Worm (Caenorhabditis elegans) whole organism, L2 larva: ENCODE measurements around the gene ZK666.12.

ENCODE experiments used
- C34F6.9 ChIP-seq: fragments of 150-350 bp; optimal IDR thresholded peaks from 2 replicates; lab custom pipeline; 2014; ENCODE audit warnings: missing biosample characterization, missing genetic modification characterization
- F13H6.1 ChIP-seq: sonication (generic microtip); optimal IDR thresholded peaks from 2 replicates; lab custom pipeline; 2016; ENCODE audit warnings: missing genetic modification characterization, missing compliant biosample characterization
- R02D3.7 ChIP-seq: fragments of 150-350 bp; optimal IDR thresholded peaks from 2 replicates; lab custom pipeline; 2014; ENCODE audit warnings: missing biosample characterization, missing genetic modification characterization
- Y55F3AM.14 ChIP-seq: fragments of 200-800 bp; sonication (Bioruptor generic); optimal IDR thresholded peaks from 2 replicates; lab custom pipeline; 2018; ENCODE audit warnings: mild to moderate bottlenecking, missing genetic modification characterization, missing compliant biosample characterization
- ZK546.5 ChIP-seq: sonication (generic microtip); optimal IDR thresholded peaks from 2 replicates; lab custom pipeline; 2017; ENCODE audit warnings: missing biosample characterization, missing genetic modification characterization
- alr-1 ChIP-seq: fragments of 150-350 bp; optimal IDR thresholded peaks from 2 replicates; lab custom pipeline; 2014; ENCODE audit warnings: missing biosample characterization, missing genetic modification characterization
- ama-1 ChIP-seq: fragments of 150-350 bp; optimal IDR thresholded peaks from 2 replicates; lab custom pipeline; 2018; ENCODE audit warnings: inconsistent platforms
- blmp-1 ChIP-seq: sonication (generic microtip); optimal IDR thresholded peaks from 2 replicates; lab custom pipeline; 2017; ENCODE audit warnings: missing genetic modification characterization, mild to moderate bottlenecking, missing compliant biosample characterization, antibody characterized with exemption, moderate library complexity; ENCODE audit not compliant: insufficient read depth
- ceh-16 ChIP-seq: fragments of 150-350 bp; optimal IDR thresholded peaks from 2 replicates; lab custom pipeline; 2014; ENCODE audit warnings: missing biosample characterization, missing genetic modification characterization
- ceh-82 ChIP-seq: fragments of 150-350 bp; optimal IDR thresholded peaks from 2 replicates; lab custom pipeline; 2014; ENCODE audit warnings: missing biosample characterization, missing genetic modification characterization
- crh-2 ChIP-seq: sonication (generic microtip); optimal IDR thresholded peaks from 2 replicates; lab custom pipeline; 2017; ENCODE audit warnings: missing biosample characterization, missing genetic modification characterization
- dmd-4 ChIP-seq: sonication (generic microtip); optimal IDR thresholded peaks from 2 replicates; lab custom pipeline; 2017; ENCODE audit warnings: missing biosample characterization, missing genetic modification characterization
- egl-27 ChIP-seq: sonication (generic microtip); optimal IDR thresholded peaks from 3 replicates; lab custom pipeline; 2017; ENCODE audit warnings: missing biosample characterization, missing genetic modification reagents, missing genetic modification characterization
- elt-1 ChIP-seq: fragments of 150-350 bp; optimal IDR thresholded peaks from 2 replicates; lab custom pipeline; 2014; ENCODE audit warnings: missing biosample characterization, missing genetic modification characterization
- gmeb-1 ChIP-seq: fragments of 150-350 bp; optimal IDR thresholded peaks from 2 replicates; lab custom pipeline; 2014; ENCODE audit warnings: missing biosample characterization, missing genetic modification characterization
- lin-13 ChIP-seq: fragments of 150-350 bp; optimal IDR thresholded peaks from 2 replicates; lab custom pipeline; 2014; ENCODE audit warnings: missing biosample characterization, missing genetic modification reagents, missing genetic modification characterization
- lsy-2 ChIP-seq, 2 experiments: fragments of 150-350 bp in 1 of 2; sonication (generic microtip) in 1 of 2; optimal IDR thresholded peaks; 2 replicates each; lab custom pipeline; 2014 to 2017; ENCODE audit warnings: missing biosample characterization in 2 of 2, missing genetic modification characterization in 2 of 2
- mab-5 ChIP-seq: fragments of 150-350 bp; optimal IDR thresholded peaks from 2 replicates; lab custom pipeline; 2014; ENCODE audit warnings: missing biosample characterization, missing genetic modification characterization
- mbf-1 ChIP-seq: sonication (generic microtip); optimal IDR thresholded peaks from 2 replicates; lab custom pipeline; 2017; ENCODE audit warnings: missing biosample characterization, missing genetic modification characterization
- nhr-10 ChIP-seq: sonication (generic microtip); optimal IDR thresholded peaks from 2 replicates; lab custom pipeline; 2017; ENCODE audit warnings: missing biosample characterization, missing genetic modification characterization
- nhr-11 ChIP-seq: fragments of 150-350 bp; optimal IDR thresholded peaks from 2 replicates; lab custom pipeline; 2014; ENCODE audit warnings: missing biosample characterization, missing genetic modification characterization
- nhr-12 ChIP-seq: fragments of 150-350 bp; optimal IDR thresholded peaks from 2 replicates; lab custom pipeline; 2014; ENCODE audit warnings: missing biosample characterization, missing genetic modification characterization
- nhr-129 ChIP-seq: fragments of 150-350 bp; optimal IDR thresholded peaks from 2 replicates; lab custom pipeline; 2014; ENCODE audit warnings: missing biosample characterization, missing genetic modification characterization
- nhr-21 ChIP-seq: fragments of 150-350 bp; optimal IDR thresholded peaks from 2 replicates; lab custom pipeline; 2014; ENCODE audit warnings: missing biosample characterization, missing genetic modification characterization
- nhr-237 ChIP-seq: fragments of 150-350 bp; optimal IDR thresholded peaks from 2 replicates; lab custom pipeline; 2014; ENCODE audit warnings: missing biosample characterization, missing genetic modification characterization
- nhr-25 ChIP-seq: fragments of 150-350 bp; sonication (generic microtip); optimal IDR thresholded peaks from 3 replicates; lab custom pipeline; 2014; ENCODE audit warnings: missing biosample characterization, missing genetic modification characterization
- nhr-6 ChIP-seq: fragments of 150-350 bp; optimal IDR thresholded peaks from 2 replicates; lab custom pipeline; 2014; ENCODE audit warnings: missing biosample characterization, missing genetic modification characterization
- nhr-77 ChIP-seq: fragments of 150-350 bp; optimal IDR thresholded peaks from 2 replicates; lab custom pipeline; 2014; ENCODE audit warnings: missing biosample characterization, missing genetic modification characterization
- peb-1 ChIP-seq: fragments of 150-350 bp; optimal IDR thresholded peaks from 2 replicates; lab custom pipeline; 2014; ENCODE audit warnings: missing biosample characterization, missing genetic modification characterization
- sem-4 ChIP-seq: fragments of 150-350 bp; optimal IDR thresholded peaks from 2 replicates; lab custom pipeline; 2014; ENCODE audit warnings: missing biosample characterization, missing genetic modification reagents, missing genetic modification characterization
- skn-1 ChIP-seq: sonication (generic microtip); optimal IDR thresholded peaks from 2 replicates; lab custom pipeline; 2017; ENCODE audit warnings: missing biosample characterization, missing genetic modification characterization
- sma-3 ChIP-seq: sonication (generic microtip); optimal IDR thresholded peaks from 2 replicates; lab custom pipeline; 2016; ENCODE audit warnings: missing genetic modification reagents, missing genetic modification characterization, missing compliant biosample characterization
- sma-9 ChIP-seq, 2 experiments: fragments of 150-350 bp in 1 of 2; sonication (generic microtip) in 1 of 2; optimal IDR thresholded peaks; 2 replicates each; lab custom pipeline; 2014 to 2016; ENCODE audit warnings: missing genetic modification characterization in 2 of 2, mild to moderate bottlenecking in 1 of 2, missing biosample characterization in 1 of 2, missing compliant biosample characterization in 1 of 2, missing genetic modification reagents in 1 of 2, moderate library complexity in 1 of 2
- snpc-4 ChIP-seq: fragments of 150-350 bp; optimal IDR thresholded peaks from 2 replicates; lab custom pipeline; 2014; ENCODE audit warnings: missing biosample characterization, missing genetic modification characterization
- unc-55 ChIP-seq: fragments of 150-350 bp; sonication (generic microtip); optimal IDR thresholded peaks from 3 replicates; lab custom pipeline; 2014; ENCODE audit warnings: missing biosample characterization, missing genetic modification reagents, missing genetic modification characterization
- zag-1 ChIP-seq: fragments of 150-350 bp; optimal IDR thresholded peaks from 2 replicates; lab custom pipeline; 2014; ENCODE audit warnings: missing biosample characterization, missing genetic modification characterization
- ztf-4 ChIP-seq: fragments of 150-350 bp; optimal IDR thresholded peaks from 2 replicates; lab custom pipeline; 2014; ENCODE audit warnings: missing biosample characterization, missing genetic modification characterization

ZK666.12 gene

ce11 chrII:10539232-10539631 is 43.2 kb downstream of the ZK666.12 start, which contains the start of gene R166.3:
Gene R166.3, minus strand, starts transcription at chrII:10539332.
- TF ChIP-seq nhr-129 (tag; lab: Kevin White, UChicago) (no peak), zag-1 (tag; lab: Kevin White, UChicago) (no peak), ceh-16 (no peak), ZK546.5 (tag; lab: Kevin White, UChicago) (no peak), nhr-237 (tag; lab: Kevin White, UChicago) (no peak), ceh-82 (tag; lab: Kevin White, UChicago) (no peak), crh-2 (tag; lab: Kevin White, UChicago) (no peak), lin-13 (GFP tag; lab: Kevin White, UChicago) (no peak), sma-9 (GFP tag; optimal IDR thresholded peaks at IDR 0.05; lab: Kevin White, UChicago) (no peak), sma-9 (tag; optimal IDR thresholded peaks at IDR 0.05; lab: Kevin White, UChicago) (no peak), elt-1 (tag; lab: Kevin White, UChicago) (no peak), mbf-1 (tag; lab: Kevin White, UChicago) (no peak), nhr-10 (tag; lab: Kevin White, UChicago) (no peak), peb-1 (tag; lab: Kevin White, UChicago) (no peak), snpc-4 (tag; lab: Kevin White, UChicago) (no peak), R02D3.7 (tag; lab: Kevin White, UChicago) (no peak), ztf-4 (tag; lab: Kevin White, UChicago) (no peak), nhr-11 (tag; lab: Kevin White, UChicago) (no peak), nhr-77 (tag; lab: Kevin White, UChicago) (no peak), skn-1 (no peak)

DNA sequence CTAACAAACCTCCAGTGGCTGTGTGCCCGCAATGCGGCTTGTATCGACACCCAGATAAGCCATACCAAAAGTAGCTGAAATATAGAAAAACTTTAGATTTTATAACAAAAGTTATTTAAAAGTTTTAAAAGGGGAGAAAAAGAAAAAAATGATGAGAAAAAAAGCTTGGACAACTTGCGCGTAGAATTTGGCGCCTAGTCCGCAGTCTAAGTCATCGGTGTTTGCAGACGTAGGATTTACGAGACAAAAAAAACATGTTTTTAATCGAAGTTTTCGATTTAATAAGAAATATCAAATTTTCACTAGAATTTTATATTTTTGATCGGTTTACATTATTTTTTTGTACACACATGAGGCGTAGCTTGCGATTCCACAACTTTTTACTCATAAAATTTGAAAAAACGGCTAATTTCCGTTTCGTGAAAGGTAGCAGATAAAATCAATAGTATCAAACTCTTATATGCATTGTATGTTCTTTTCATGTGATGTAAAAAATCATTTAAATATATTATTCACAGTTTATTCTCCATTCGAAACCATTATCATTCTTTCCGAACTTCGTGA is 46.0 kb downstream of the ZK666.12 start, which contains the start of gene pro-1:
Gene pro-1, minus strand, starts transcription at position 74 of the 564 bp plus-strand sequence.
- peak; percentile 83 for TF ChIP-seq gmeb-1 (tag; lab: Kevin White, UChicago)
- TF ChIP-seq unc-55 (GFP tag; lab: Kevin White, UChicago), result peak; percentile 79
- peak; percentile 85 for TF ChIP-seq nhr-6 (tag; lab: Kevin White, UChicago)
- peak; percentile 25 for TF ChIP-seq mbf-1 (tag; lab: Kevin White, UChicago)
- peak; percentile 70 for TF ChIP-seq sem-4 (tag; lab: Kevin White, UChicago)
- TF ChIP-seq nhr-12 (tag; lab: Kevin White, UChicago), result no peak
- TF ChIP-seq nhr-129 (tag; lab: Kevin White, UChicago), result peak; percentile 80
- no peak for TF ChIP-seq egl-27
- peak; percentile 97 for TF ChIP-seq ztf-4 (tag; lab: Kevin White, UChicago)
- peak; percentile 29 for TF ChIP-seq zag-1 (tag; lab: Kevin White, UChicago)
- TF ChIP-seq blmp-1, result peak; percentile 83
- peak; percentile 85 for TF ChIP-seq sma-3 (GFP tag; lab: Kevin White, UChicago)
- peak; percentile 79 for TF ChIP-seq nhr-21 (tag; lab: Kevin White, UChicago)
- TF ChIP-seq lin-13 (GFP tag; lab: Kevin White, UChicago), result peak; percentile 79
- peak; percentile 33 for TF ChIP-seq mab-5
- TF ChIP-seq F13H6.1 (tag; lab: Kevin White, UChicago), result peak; percentile 84
- no peak for TF ChIP-seq alr-1 (tag; lab: Kevin White, UChicago)
- TF ChIP-seq nhr-11 (tag; lab: Kevin White, UChicago), result peak; percentile 53
- peak; percentile 97 for TF ChIP-seq ama-1 (lab: Kevin White, UChicago)
- TF ChIP-seq nhr-237 (tag; lab: Kevin White, UChicago), result no peak
- TF ChIP-seq R02D3.7 (tag; lab: Kevin White, UChicago), result peak; percentile 80
- peak; percentile 78 for TF ChIP-seq Y55F3AM.14 (GFP tag; lab: Kevin White, UChicago)
- no peak for TF ChIP-seq snpc-4 (tag; lab: Kevin White, UChicago)
- TF ChIP-seq sma-9 (GFP tag; optimal IDR thresholded peaks at IDR 0.05; lab: Kevin White, UChicago), result peak; percentile 79
- no peak for TF ChIP-seq sma-9 (tag; optimal IDR thresholded peaks at IDR 0.05; lab: Kevin White, UChicago)
- TF ChIP-seq crh-2 (tag; lab: Kevin White, UChicago), result peak; percentile 78
- no peak for TF ChIP-seq dmd-4
- TF ChIP-seq nhr-25 (tag; lab: Kevin White, UChicago), result peak; percentile 98
- peak; percentile 77 for TF ChIP-seq C34F6.9 (tag; lab: Kevin White, UChicago)
- TF ChIP-seq lsy-2 (tag; optimal IDR thresholded peaks at IDR 0.05; lab: Kevin White, UChicago), result peak; percentile 28 to 89
